Worm (Caenorhabditis elegans) whole organism, dauer: ENCODE data around the gene abu-7.

Experiments
- unc-62 ChIP-seq: sonication (generic microtip); optimal IDR thresholded peaks from 2 replicates; lab custom pipeline; 2017; ENCODE audit warnings: missing biosample characterization, missing genetic modification reagents, missing genetic modification characterization

The abu-7 gene

DNA sequence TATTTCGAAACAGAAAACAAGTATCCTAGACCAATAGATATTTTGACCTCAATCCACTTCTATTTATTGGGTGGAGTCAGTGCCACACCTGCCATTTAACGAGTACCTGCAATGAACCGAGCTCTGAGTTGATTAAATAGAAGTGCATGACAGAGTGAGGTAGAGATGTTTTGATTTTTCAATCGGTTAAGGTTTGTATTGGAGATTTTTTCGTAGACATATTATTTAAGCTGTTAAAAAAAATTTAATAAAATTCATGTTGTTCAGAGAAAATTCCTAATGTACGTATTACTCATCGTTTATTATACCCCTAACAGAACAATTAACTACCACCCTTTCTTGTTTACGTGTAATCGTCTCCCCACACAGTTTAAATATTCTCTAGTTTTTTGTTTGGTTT lies 9.1 kb downstream of the abu-7 start, which contains the start of gene srx-38:
Gene srx-38, minus strand, starts transcription at position 101 of the 400 bp plus-strand sequence.
- TF ChIP-seq unc-62 (GFP tag; lab: Kevin White, UChicago) = no peak

DNA sequence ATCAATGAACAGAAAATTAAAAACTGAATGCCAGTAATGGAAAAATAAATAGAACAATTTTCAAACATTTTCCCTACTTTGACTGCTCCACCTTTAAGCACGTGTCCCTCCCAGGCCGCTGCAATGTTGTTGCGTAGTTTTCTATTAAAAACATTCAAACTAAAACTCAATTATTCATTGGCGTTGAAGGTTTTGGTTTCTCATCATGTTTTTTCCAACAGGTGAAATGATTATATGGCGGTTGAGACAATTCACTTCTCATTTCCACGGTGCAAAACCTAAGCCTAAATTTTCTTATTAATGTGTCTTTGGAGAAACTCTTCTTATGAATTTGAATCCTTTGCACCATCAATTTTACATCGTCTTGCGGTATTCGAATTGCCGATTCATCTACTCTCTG lies 13.7 kb downstream of the abu-7 start, which contains the start of gene srh-130:
Gene srh-130, plus strand, starts transcription at position 301 of the 400 bp plus-strand sequence.
- TF ChIP-seq unc-62 (GFP tag; lab: Kevin White, UChicago) = no peak

DNA sequence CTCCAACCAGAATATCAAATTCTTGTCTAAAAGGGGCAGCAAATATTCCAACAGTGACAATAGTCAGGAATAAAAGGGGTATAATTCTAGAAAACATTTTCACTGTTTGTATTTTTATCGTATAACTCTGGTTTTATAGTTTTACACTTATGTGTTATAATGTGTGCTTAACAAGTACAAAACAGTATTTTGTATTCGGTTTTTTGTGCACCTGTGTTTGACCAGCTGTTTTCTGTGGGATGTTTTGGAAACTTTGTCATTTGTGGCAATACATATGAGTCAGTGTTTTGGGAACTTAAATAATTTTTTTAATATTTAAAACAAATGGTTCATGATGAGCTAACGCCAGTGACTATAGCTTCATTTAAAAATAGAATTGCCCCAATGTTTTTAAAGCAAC lies 18.2 kb downstream of the abu-7 start, which contains the start of gene F14F9.6:
Gene F14F9.6, minus strand, starts transcription at position 101 of the 400 bp plus-strand sequence.
- TF ChIP-seq unc-62 (GFP tag; lab: Kevin White, UChicago) = no peak

DNA sequence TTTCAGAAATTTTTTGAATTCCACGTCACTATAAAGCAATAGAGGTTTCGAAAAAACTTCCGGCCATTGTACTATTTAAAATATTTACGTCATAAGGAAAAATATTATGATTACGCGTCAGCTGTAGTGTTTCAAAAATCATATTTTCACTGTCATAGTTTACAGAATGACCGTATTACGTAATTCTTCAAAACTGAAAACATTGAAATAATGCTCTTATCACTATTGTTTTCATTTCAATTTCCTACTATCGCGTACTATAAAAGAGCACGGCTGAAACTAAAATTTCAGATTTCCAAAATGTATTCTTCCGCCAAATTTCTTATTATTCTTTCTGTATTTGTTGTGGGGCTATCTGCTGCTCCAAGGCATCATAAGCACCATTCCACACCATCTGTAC lies 20.0 kb downstream of the abu-7 start, which contains the start of gene F14F9.2:
Gene F14F9.2, plus strand, starts transcription at position 301 of the 400 bp plus-strand sequence.
- no peak for TF ChIP-seq unc-62 (GFP tag; lab: Kevin White, UChicago)

DNA sequence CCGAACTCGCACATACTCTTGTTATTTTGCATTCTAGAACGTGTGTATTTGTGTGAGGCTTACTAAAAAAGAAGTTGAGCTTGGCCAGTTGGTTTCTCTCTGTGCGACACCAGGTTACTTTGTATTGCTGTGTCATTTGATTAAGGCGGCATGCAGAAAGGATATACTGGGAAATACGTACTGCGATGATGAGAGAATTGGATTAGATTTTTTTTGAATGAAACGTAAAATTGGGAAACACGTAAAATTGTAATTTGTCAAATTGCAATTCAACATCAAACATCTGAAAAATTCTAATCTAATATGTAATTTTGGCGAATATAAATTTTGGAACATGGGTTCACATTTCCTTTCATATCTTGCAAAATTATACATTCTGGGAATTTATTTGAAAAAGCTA lies 20.8 kb downstream of the abu-7 start, which contains the start of gene srh-129:
Gene srh-129, minus strand, starts transcription at position 101 of the 400 bp plus-strand sequence.
- TF ChIP-seq unc-62 (GFP tag; lab: Kevin White, UChicago) = no peak

DNA sequence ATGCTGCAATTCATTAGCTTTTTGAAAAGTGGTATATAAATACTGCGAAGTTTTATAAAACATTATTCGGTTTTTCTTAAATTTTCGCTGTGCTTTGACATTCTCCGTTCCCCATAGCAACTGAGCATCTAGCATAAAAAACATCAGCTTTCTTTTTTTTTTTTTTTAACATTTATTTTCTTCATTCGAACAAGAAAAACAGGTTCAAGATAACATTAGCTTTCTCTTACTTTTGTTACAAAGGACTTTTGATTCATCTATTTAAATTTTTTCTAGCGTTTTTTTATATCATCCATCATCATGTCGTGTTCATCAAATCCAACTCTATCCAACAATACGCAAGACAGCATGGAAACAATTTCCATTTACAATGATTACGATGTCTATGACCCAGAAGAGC lies 26.7 kb downstream of the abu-7 start, which contains the start of gene F14F9.3:
Gene F14F9.3, plus strand, starts transcription at position 301 of the 400 bp plus-strand sequence.
- no peak for TF ChIP-seq unc-62 (GFP tag; lab: Kevin White, UChicago)

DNA sequence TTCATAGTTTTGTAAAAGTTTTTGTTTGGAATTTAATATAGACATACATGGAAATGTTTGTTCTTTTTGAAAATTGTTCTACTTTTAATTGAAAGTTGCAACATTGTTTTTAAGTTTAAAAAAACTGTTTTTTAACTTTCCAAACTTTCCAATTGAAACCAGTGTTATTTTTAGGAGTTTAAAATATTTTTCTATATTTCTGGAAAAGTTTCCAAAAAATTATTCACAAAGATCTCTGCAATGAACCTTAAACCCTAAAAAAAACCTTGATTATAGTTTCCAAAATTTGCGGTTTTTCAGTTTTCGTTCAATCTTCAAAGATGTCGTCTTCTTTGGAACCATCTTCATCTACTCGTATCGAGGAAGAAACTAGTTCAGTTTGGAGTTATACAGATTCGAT lies 32.1 kb downstream of the abu-7 start, which contains the start of gene F14F9.4:
Gene F14F9.4, plus strand, starts transcription at position 301 of the 400 bp plus-strand sequence.
- no peak for TF ChIP-seq unc-62 (GFP tag; lab: Kevin White, UChicago)

DNA sequence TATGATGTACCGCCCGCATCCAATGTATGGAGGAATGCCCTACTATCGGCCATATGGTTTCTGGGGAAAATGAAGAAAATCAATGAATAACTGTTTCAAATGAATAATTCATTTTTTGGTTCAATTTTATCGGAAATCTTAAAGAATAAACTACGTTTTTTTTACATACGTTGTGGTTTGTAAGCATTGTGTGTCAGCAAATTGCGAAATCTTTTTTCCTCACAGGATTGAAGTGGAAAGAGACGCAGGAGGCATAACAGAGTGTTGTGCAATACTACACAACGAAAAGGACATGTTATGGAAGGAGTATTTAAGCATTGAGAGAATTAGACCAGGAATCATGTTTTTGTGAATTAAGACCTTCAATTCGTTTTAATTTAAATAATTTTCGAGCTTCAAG lies 33.2 kb downstream of the abu-7 start:
- TF ChIP-seq unc-62 (GFP tag; lab: Kevin White, UChicago) = no peak

DNA sequence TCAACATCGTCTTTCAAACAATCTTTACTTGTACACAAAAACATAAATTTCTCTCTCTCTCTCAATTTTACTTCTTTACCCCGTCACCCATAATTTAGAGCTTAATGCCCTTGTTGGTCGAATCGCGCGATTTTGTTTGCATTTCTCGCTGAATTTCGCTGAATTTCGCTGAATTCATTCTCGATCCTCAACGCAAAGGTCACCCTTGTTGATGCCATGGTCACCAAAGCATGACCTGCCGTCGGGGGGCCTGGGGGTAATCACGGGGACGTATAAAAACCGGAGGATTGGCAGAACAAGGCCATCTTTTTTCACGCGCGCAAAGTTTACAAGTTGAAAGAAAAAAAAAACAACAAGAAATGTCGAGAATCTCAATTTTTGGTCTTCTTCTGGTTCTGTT lies 34.6 kb downstream of the abu-7 start, which contains the start of gene F14F9.8:
Gene F14F9.8, plus strand, starts transcription at position 301 of the 400 bp plus-strand sequence.
- TF ChIP-seq unc-62 (GFP tag; lab: Kevin White, UChicago) = no peak

DNA sequence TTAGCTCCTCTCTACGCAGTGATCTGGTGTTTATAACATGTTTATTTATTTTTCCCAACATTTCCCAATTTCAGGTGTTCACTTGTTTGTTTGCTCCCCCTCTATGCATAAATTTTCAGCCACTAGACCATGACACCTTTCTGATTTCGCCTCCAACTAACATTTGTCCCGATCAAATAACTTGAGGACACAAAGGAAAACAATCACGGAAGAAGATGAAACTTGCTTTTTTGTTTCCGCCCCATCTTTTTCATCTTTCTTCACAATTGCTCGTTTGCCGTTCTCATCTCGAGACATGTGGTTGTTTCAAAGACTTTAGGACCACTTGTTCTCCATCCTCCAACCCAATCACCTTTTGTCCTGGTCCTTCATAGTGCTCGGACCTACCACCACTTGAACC lies 37.8 kb downstream of the abu-7 start, which contains the start of gene F14F9.5:
Gene F14F9.5, plus strand, starts transcription at position 301 of the 400 bp plus-strand sequence.
- TF ChIP-seq unc-62 (GFP tag; lab: Kevin White, UChicago) = no peak

DNA sequence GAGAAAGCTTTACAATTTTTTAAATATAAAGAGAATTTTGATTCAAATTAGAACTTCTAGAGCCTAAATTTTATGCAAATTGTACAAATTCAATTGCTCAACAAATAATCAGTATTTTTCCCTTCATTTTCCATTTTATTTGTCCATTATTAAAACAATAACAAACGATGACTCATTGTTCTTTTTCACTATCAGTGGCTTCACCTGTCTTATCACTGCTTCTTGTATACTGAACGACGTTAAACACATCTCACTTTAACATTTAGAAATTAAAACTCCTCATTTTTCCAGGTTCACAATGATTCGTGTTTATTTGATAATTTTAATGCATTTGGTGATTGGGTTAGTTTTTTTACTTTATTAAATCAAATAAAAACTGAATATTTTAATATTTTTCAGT lies 44.9 kb downstream of the abu-7 start, which contains the start of gene sid-1:
Gene sid-1, plus strand, starts transcription at position 292 of the 400 bp plus-strand sequence.
- no peak for TF ChIP-seq unc-62 (GFP tag; lab: Kevin White, UChicago)

DNA sequence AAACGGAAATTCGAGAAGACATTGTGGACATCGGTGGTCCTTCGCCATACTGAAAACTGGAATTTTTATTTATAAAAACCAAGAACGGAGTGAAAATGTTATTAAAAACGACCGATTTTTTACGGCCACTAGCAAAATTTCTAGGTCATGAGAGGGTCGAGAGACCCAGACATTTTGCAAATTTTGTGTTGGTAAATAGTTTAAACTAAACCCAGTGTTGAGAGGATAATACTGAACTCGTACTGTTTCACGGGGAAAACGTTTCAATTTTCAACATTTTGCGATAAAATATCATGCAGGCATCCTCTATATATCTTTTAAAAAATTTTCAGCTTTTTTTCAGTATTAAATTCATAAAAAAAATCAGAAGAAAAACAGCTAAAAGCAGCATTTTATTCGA lies 45.5 kb downstream of the abu-7 start, which contains the start of gene C04F5.9:
Gene C04F5.9, minus strand, starts transcription at position 101 of the 400 bp plus-strand sequence.
- no peak for TF ChIP-seq unc-62 (GFP tag; lab: Kevin White, UChicago)

DNA sequence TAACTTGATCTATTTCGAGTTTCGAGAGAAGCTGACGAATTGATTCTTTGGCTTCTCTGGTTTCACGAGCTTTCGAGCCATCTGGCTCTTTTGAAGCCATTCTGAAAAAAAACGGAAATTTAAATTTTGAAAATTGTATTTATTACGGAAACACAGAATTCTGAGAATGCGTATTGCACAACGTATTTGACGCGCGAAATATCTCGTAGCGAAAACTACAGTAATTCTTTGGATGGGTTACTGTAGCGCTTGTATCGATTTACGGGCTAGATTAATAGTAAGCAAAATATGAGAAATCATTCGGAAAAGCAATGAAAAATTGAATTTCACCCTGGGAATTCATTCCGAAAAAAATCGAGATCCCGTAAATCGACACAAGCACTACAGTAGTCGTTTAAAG lies 50.9 kb downstream of the abu-7 start, which contains the start of gene C04F5.8:
Gene C04F5.8, minus strand, starts transcription at position 101 of the 400 bp plus-strand sequence.
- no peak for TF ChIP-seq unc-62 (GFP tag; lab: Kevin White, UChicago)
